Fruit fly (Drosophila melanogaster) whole organism, adult: Measurements from ENCODE around the gene Fdh.
A peak's percentile ranks its signal among the peaks of the same experiment; 100 is the strongest.

Source experiments
- CG11617 ChIP-seq: fragments of 200-800 bp; sonication (Bioruptor generic); optimal IDR thresholded peaks from 2 replicates; lab custom pipeline; 2017; ENCODE audit warnings: mild to moderate bottlenecking, missing biosample characterization, missing genetic modification reagents, missing genetic modification characterization
- CG12768 ChIP-seq: fragments of 200-800 bp; sonication (Bioruptor generic); optimal IDR thresholded peaks from 2 replicates; lab custom pipeline; 2017; ENCODE audit warnings: missing biosample characterization, missing genetic modification characterization, mild to moderate bottlenecking, moderate library complexity, missing genetic modification reagents
- CG14711 ChIP-seq: fragments of 200-800 bp; sonication (Bioruptor generic); optimal IDR thresholded peaks from 2 replicates; lab custom pipeline; 2018; ENCODE audit warnings: missing biosample characterization, mild to moderate bottlenecking, missing genetic modification characterization, moderate library complexity
- CG1620 ChIP-seq: fragments of 200-800 bp; sonication (Bioruptor generic); optimal IDR thresholded peaks from 2 replicates; lab custom pipeline; 2016; ENCODE audit warnings: missing biosample characterization, missing genetic modification characterization
- CG33017 ChIP-seq: fragments of 200-800 bp; sonication (Bioruptor generic); optimal IDR thresholded peaks from 2 replicates; lab custom pipeline; 2018; ENCODE audit warnings: missing biosample characterization, mild to moderate bottlenecking, missing genetic modification characterization, moderate library complexity
- CG5204 ChIP-seq: fragments of 200-800 bp; sonication (Bioruptor generic); optimal IDR thresholded peaks from 2 replicates; lab custom pipeline; 2016; ENCODE audit warnings: missing biosample characterization, missing genetic modification characterization
- CG7045 ChIP-seq: fragments of 200-800 bp; sonication (Bioruptor generic); optimal IDR thresholded peaks from 2 replicates; lab custom pipeline; 2017; ENCODE audit warnings: missing biosample characterization, mild to moderate bottlenecking, missing genetic modification characterization
- CG7101 ChIP-seq: fragments of 200-800 bp; sonication (Bioruptor generic); optimal IDR thresholded peaks from 2 replicates; lab custom pipeline; 2018; ENCODE audit warnings: missing biosample characterization, mild to moderate bottlenecking, missing genetic modification characterization, moderate library complexity
- Clk ChIP-seq: fragments of 200-800 bp; sonication (Bioruptor generic); optimal IDR thresholded peaks from 2 replicates; lab custom pipeline; 2017; ENCODE audit warnings: missing biosample characterization, missing genetic modification characterization
- Crg-1 ChIP-seq: fragments of 200-800 bp; sonication (Bioruptor generic); optimal IDR thresholded peaks from 2 replicates; lab custom pipeline; 2016; ENCODE audit warnings: missing biosample characterization, missing genetic modification characterization
- Hr96 ChIP-seq: fragments of 200-800 bp; sonication (Bioruptor generic); optimal IDR thresholded peaks from 2 replicates; lab custom pipeline; 2016; ENCODE audit warnings: missing biosample characterization, missing genetic modification characterization
- Mnt ChIP-seq: fragments of 200-800 bp; sonication (Bioruptor generic); optimal IDR thresholded peaks from 2 replicates; lab custom pipeline; 2016; ENCODE audit warnings: missing biosample characterization, mild to moderate bottlenecking, missing genetic modification characterization
- bab1 ChIP-seq: fragments of 200-800 bp; sonication (Bioruptor generic); optimal IDR thresholded peaks from 3 replicates; lab custom pipeline; 2019; ENCODE audit warnings: missing biosample characterization, mild to moderate bottlenecking, missing genetic modification characterization, moderate library complexity
- cic ChIP-seq: fragments of 200-800 bp; sonication (Bioruptor generic); optimal IDR thresholded peaks from 2 replicates; lab custom pipeline; 2017; ENCODE audit warnings: missing biosample characterization, mild to moderate bottlenecking, missing genetic modification characterization, moderate library complexity
- cnc ChIP-seq, 2 experiments: fragments of >200 bp; optimal IDR thresholded peaks; 2 replicates each; lab custom pipeline; 2017
- kay ChIP-seq: fragments of 200-800 bp; sonication (Bioruptor generic); peaks from one replicate; lab custom pipeline; 2016; ENCODE audit warnings: missing biosample characterization, missing genetic modification characterization, borderline replicate concordance
- ovo ChIP-seq: fragments of 200-800 bp; sonication (Bioruptor generic); optimal IDR thresholded peaks from 2 replicates; lab custom pipeline; 2016; ENCODE audit warnings: missing biosample characterization, missing genetic modification characterization
- pad ChIP-seq: fragments of 200-800 bp; sonication (Bioruptor generic); optimal IDR thresholded peaks from 3 replicates; lab custom pipeline; 2017; ENCODE audit warnings: missing biosample characterization, missing genetic modification characterization, mild to moderate bottlenecking, moderate library complexity, missing genetic modification reagents
- tj ChIP-seq: fragments of 200-800 bp; sonication (Bioruptor generic); optimal IDR thresholded peaks from 3 replicates; lab custom pipeline; 2017; ENCODE audit warnings: missing biosample characterization, mild to moderate bottlenecking, missing genetic modification characterization, moderate library complexity
- toe ChIP-seq: fragments of 200-800 bp; sonication (Bioruptor generic); optimal IDR thresholded peaks from 2 replicates; lab custom pipeline; 2016; ENCODE audit warnings: missing biosample characterization, missing genetic modification characterization

Gene Fdh

dm6 chr3R:10886462-10887315, 14.5 kb upstream of the Fdh start:
- TF ChIP-seq Mnt: peak; percentile 83
- TF ChIP-seq bab1: peak; percentile 95
- peak; percentile 79 for TF ChIP-seq ovo (GFP tag; lab: Kevin White, UChicago)
- peak; percentile 89 for TF ChIP-seq CG1620
- peak; percentile 97 for TF ChIP-seq CG5204 (GFP tag; lab: Kevin White, UChicago)
- TF ChIP-seq CG7045 (GFP tag; lab: Kevin White, UChicago): peak; percentile 94
- peak; percentile 97 for TF ChIP-seq CG11617 (GFP tag; lab: Kevin White, UChicago)
- peak; percentile 78 for TF ChIP-seq tj (GFP tag; lab: Kevin White, UChicago)
- TF ChIP-seq Hr96 (GFP tag; lab: Kevin White, UChicago): peak; percentile 92
- TF ChIP-seq kay (GFP tag; lab: Kevin White, UChicago): no peak
- TF ChIP-seq CG7101 (tag; lab: Kevin White, UChicago): peak; percentile 95
- TF ChIP-seq CG14711 (tag; lab: Kevin White, UChicago): peak; percentile 87
- TF ChIP-seq cnc (optimal IDR thresholded peaks at IDR 0.05; lab: Kevin White, UChicago): no peak
- TF ChIP-seq toe (GFP tag; lab: Kevin White, UChicago): peak; percentile 92
- TF ChIP-seq pad: peak; percentile 97
- peak; percentile 87 for TF ChIP-seq cic (GFP tag; lab: Kevin White, UChicago)
- peak; percentile 94 for TF ChIP-seq CG12768 (GFP tag; lab: Kevin White, UChicago)
- peak; percentile 94 for TF ChIP-seq CG33017 (tag; lab: Kevin White, UChicago)
- TF ChIP-seq Crg-1 (GFP tag; lab: Kevin White, UChicago): peak; percentile 94
- TF ChIP-seq Clk (GFP tag; lab: Kevin White, UChicago): peak; percentile 88

- TF ChIP-seq bab1: peak; percentile 30
- no peak for TF ChIP-seq CG14711 (tag; lab: Kevin White, UChicago)
- TF ChIP-seq cic (GFP tag; lab: Kevin White, UChicago): peak; percentile 4
- TF ChIP-seq Mnt: peak; percentile 9
These were observed 13.4 kb upstream of the Fdh start, which contains the start of gene Leash for dm6 chr3R:10885422-10886081. TSS of gene Leash (plus strand) at chr3R:10885540.

dm6 chr3R:10884678-10885421, 12.7 kb upstream of the Fdh start, which contains the start of gene CG14696:
TSS of gene CG14696 (minus strand) at chr3R:10885001.
- no peak for TF ChIP-seq kay (GFP tag; lab: Kevin White, UChicago)
- TF ChIP-seq Hr96 (GFP tag; lab: Kevin White, UChicago): no peak
- no peak for TF ChIP-seq Crg-1 (GFP tag; lab: Kevin White, UChicago)
- TF ChIP-seq toe (GFP tag; lab: Kevin White, UChicago): no peak
- TF ChIP-seq CG12768 (GFP tag; lab: Kevin White, UChicago): no peak
- TF ChIP-seq CG33017 (tag; lab: Kevin White, UChicago): no peak
- no peak for TF ChIP-seq ovo (GFP tag; lab: Kevin White, UChicago)
- no peak for TF ChIP-seq cic (GFP tag; lab: Kevin White, UChicago)
- no peak for TF ChIP-seq cnc (optimal IDR thresholded peaks at IDR 0.05; lab: Kevin White, UChicago)
- no peak for TF ChIP-seq CG14711 (tag; lab: Kevin White, UChicago)
- no peak for TF ChIP-seq pad
- no peak for TF ChIP-seq Mnt
- no peak for TF ChIP-seq CG1620
- TF ChIP-seq CG5204 (GFP tag; lab: Kevin White, UChicago): no peak
- no peak for TF ChIP-seq CG7101 (tag; lab: Kevin White, UChicago)
- TF ChIP-seq CG7045 (GFP tag; lab: Kevin White, UChicago): no peak
- no peak for TF ChIP-seq CG11617 (GFP tag; lab: Kevin White, UChicago)

- TF ChIP-seq CG33017 (tag; lab: Kevin White, UChicago): peak; percentile 25
- TF ChIP-seq CG7045 (GFP tag; lab: Kevin White, UChicago): no peak
- peak; percentile 7 for TF ChIP-seq CG12768 (GFP tag; lab: Kevin White, UChicago)
- TF ChIP-seq CG11617 (GFP tag; lab: Kevin White, UChicago): no peak
These were observed 12.0 kb upstream of the Fdh start for dm6 chr3R:10884031-10884677.

- peak; percentile 53 for TF ChIP-seq Crg-1 (GFP tag; lab: Kevin White, UChicago)
- TF ChIP-seq CG5204 (GFP tag; lab: Kevin White, UChicago): no peak
- TF ChIP-seq Clk (GFP tag; lab: Kevin White, UChicago): no peak
- TF ChIP-seq CG7101 (tag; lab: Kevin White, UChicago): no peak
- peak; percentile 70 for TF ChIP-seq CG1620
- TF ChIP-seq CG11617 (GFP tag; lab: Kevin White, UChicago): no peak
- TF ChIP-seq CG14711 (tag; lab: Kevin White, UChicago): peak; percentile 8
- TF ChIP-seq toe (GFP tag; lab: Kevin White, UChicago): peak; percentile 64
- no peak for TF ChIP-seq kay (GFP tag; lab: Kevin White, UChicago)
- peak; percentile 39 for TF ChIP-seq CG12768 (GFP tag; lab: Kevin White, UChicago)
- TF ChIP-seq CG7045 (GFP tag; lab: Kevin White, UChicago): no peak
- no peak for TF ChIP-seq cnc (optimal IDR thresholded peaks at IDR 0.05; lab: Kevin White, UChicago)
- peak; percentile 71 for TF ChIP-seq bab1
- TF ChIP-seq CG33017 (tag; lab: Kevin White, UChicago): no peak
- TF ChIP-seq Mnt: peak; percentile 56
- no peak for TF ChIP-seq tj (GFP tag; lab: Kevin White, UChicago)
- peak; percentile 18 for TF ChIP-seq cic (GFP tag; lab: Kevin White, UChicago)
- no peak for TF ChIP-seq pad
- peak; percentile 43 for TF ChIP-seq Hr96 (GFP tag; lab: Kevin White, UChicago)
- TF ChIP-seq ovo (GFP tag; lab: Kevin White, UChicago): peak; percentile 9
These were observed 9.8 kb upstream of the Fdh start, which contains the start of gene Tpc1 for dm6 chr3R:10881824-10882559. TSS of gene Tpc1 (minus strand) at chr3R:10882188.
